Worm (Caenorhabditis elegans) whole organism, late embryonic: ENCODE data around the gene C27A2.8.

ENCODE experiments used
- C38D4.7 ChIP-seq: fragments of 200-800 bp; sonication (Bioruptor generic); optimal IDR thresholded peaks from 2 replicates; lab custom pipeline; 2018; ENCODE audit warnings: mild to moderate bottlenecking, missing genetic modification characterization, moderate library complexity, missing compliant biosample characterization
- K09A11.1 ChIP-seq: sonication (generic microtip); optimal IDR thresholded peaks from 2 replicates; lab custom pipeline; 2017; ENCODE audit warnings: antibody characterized with exemption, mild to moderate bottlenecking, missing genetic modification characterization, missing compliant biosample characterization; ENCODE audit not compliant: insufficient read depth
- ama-1 ChIP-seq: fragments of 150-350 bp; optimal IDR thresholded peaks from 2 replicates; lab custom pipeline; 2014
- ceh-14 ChIP-seq: sonication (generic microtip); optimal IDR thresholded peaks from 2 replicates; lab custom pipeline; 2016; ENCODE audit warnings: missing genotype, missing genetic modification characterization, missing compliant biosample characterization
- ceh-18 ChIP-seq: sonication (generic microtip); optimal IDR thresholded peaks from 2 replicates; lab custom pipeline; 2016; ENCODE audit warnings: missing genetic modification characterization, missing compliant biosample characterization
- ceh-31 ChIP-seq: sonication (generic microtip); optimal IDR thresholded peaks from 2 replicates; lab custom pipeline; 2016; ENCODE audit warnings: missing genetic modification characterization, missing compliant biosample characterization
- ceh-34 ChIP-seq: sonication (generic microtip); optimal IDR thresholded peaks from 2 replicates; lab custom pipeline; 2016; ENCODE audit warnings: mild to moderate bottlenecking, missing genetic modification characterization, missing compliant biosample characterization
- ceh-48 ChIP-seq: sonication (generic microtip); optimal IDR thresholded peaks from 2 replicates; lab custom pipeline; 2016; ENCODE audit warnings: missing genetic modification characterization, inconsistent platforms, missing compliant biosample characterization
- ceh-6 ChIP-seq: fragments of 200-800 bp; sonication (Bioruptor generic); optimal IDR thresholded peaks from 2 replicates; lab custom pipeline; 2018; ENCODE audit warnings: mild to moderate bottlenecking, missing genetic modification characterization, missing compliant biosample characterization
- che-1 ChIP-seq: sonication (generic microtip); optimal IDR thresholded peaks from 2 replicates; lab custom pipeline; 2016; ENCODE audit warnings: mild to moderate bottlenecking, missing genetic modification characterization, missing compliant biosample characterization
- dve-1 ChIP-seq: sonication (generic microtip); optimal IDR thresholded peaks from 2 replicates; lab custom pipeline; 2017; ENCODE audit warnings: antibody characterized with exemption, mild to moderate bottlenecking, missing genetic modification characterization, missing compliant biosample characterization
- elt-2 ChIP-seq: sonication (generic microtip); optimal IDR thresholded peaks from 2 replicates; lab custom pipeline; 2016; ENCODE audit warnings: missing genetic modification reagents, missing genetic modification characterization, missing compliant biosample characterization
- elt-4 ChIP-seq: sonication (generic microtip); optimal IDR thresholded peaks from 2 replicates; lab custom pipeline; 2016; ENCODE audit warnings: missing genetic modification characterization, missing compliant biosample characterization
- eyg-1 ChIP-seq: sonication (generic microtip); optimal IDR thresholded peaks from 2 replicates; lab custom pipeline; 2016; ENCODE audit warnings: missing genotype, missing genetic modification characterization, missing compliant biosample characterization
- fax-1 ChIP-seq: sonication (generic microtip); optimal IDR thresholded peaks from 2 replicates; lab custom pipeline; 2016; ENCODE audit warnings: missing genotype, missing genetic modification characterization, missing compliant biosample characterization
- fkh-10 ChIP-seq: fragments of 150-350 bp; optimal IDR thresholded peaks from 2 replicates; lab custom pipeline; 2014; ENCODE audit warnings: missing biosample characterization, missing genetic modification reagents, missing genetic modification characterization
- gmeb-2 ChIP-seq: sonication (generic microtip); optimal IDR thresholded peaks from 2 replicates; lab custom pipeline; 2016; ENCODE audit warnings: missing genetic modification characterization, inconsistent platforms, missing compliant biosample characterization
- hlh-13 ChIP-seq: fragments of 200-800 bp; sonication (Bioruptor generic); optimal IDR thresholded peaks from 2 replicates; lab custom pipeline; 2018; ENCODE audit warnings: mild to moderate bottlenecking, missing genetic modification characterization, missing compliant biosample characterization
- hlh-30 ChIP-seq: sonication (generic microtip); optimal IDR thresholded peaks from 2 replicates; lab custom pipeline; 2017; ENCODE audit warnings: antibody characterized with exemption, missing genetic modification characterization, missing compliant biosample characterization; ENCODE audit not compliant: insufficient read depth
- hlh-6 ChIP-seq: sonication (generic microtip); optimal IDR thresholded peaks from 2 replicates; lab custom pipeline; 2016; ENCODE audit warnings: missing genotype, missing genetic modification characterization, missing compliant biosample characterization
- hlh-8 ChIP-seq: sonication (generic microtip); optimal IDR thresholded peaks from 2 replicates; lab custom pipeline; 2016; ENCODE audit warnings: missing genotype, missing genetic modification characterization, missing compliant biosample characterization
- lin-11 ChIP-seq: fragments of 200-800 bp; sonication (Bioruptor generic); optimal IDR thresholded peaks from 2 replicates; lab custom pipeline; 2018; ENCODE audit warnings: mild to moderate bottlenecking, missing genetic modification characterization, missing compliant biosample characterization
- nfya-1 ChIP-seq: sonication (generic microtip); optimal IDR thresholded peaks from 2 replicates; lab custom pipeline; 2017; ENCODE audit warnings: missing genetic modification characterization, mild to moderate bottlenecking, missing compliant biosample characterization, antibody characterized with exemption, moderate library complexity
- pag-3 ChIP-seq: sonication (generic microtip); optimal IDR thresholded peaks from 2 replicates; lab custom pipeline; 2016; ENCODE audit warnings: missing compliant biosample characterization, missing genetic modification characterization, borderline replicate concordance
- pax-1 ChIP-seq: fragments of 150-350 bp; optimal IDR thresholded peaks from 2 replicates; lab custom pipeline; 2014; ENCODE audit warnings: missing biosample characterization, missing genetic modification characterization
- pha-4 ChIP-seq: fragments of 150-350 bp; optimal IDR thresholded peaks from 2 replicates; lab custom pipeline; 2018; ENCODE audit warnings: missing biosample characterization, missing genetic modification reagents, missing genetic modification characterization
- syd-9 ChIP-seq: sonication (generic microtip); optimal IDR thresholded peaks from 2 replicates; lab custom pipeline; 2016; ENCODE audit warnings: mild to moderate bottlenecking, missing genetic modification characterization, moderate library complexity, missing compliant biosample characterization
- tbx-2 ChIP-seq: sonication (generic microtip); optimal IDR thresholded peaks from 2 replicates; lab custom pipeline; 2016; ENCODE audit warnings: missing genetic modification characterization, missing compliant biosample characterization
- tbx-7 ChIP-seq: sonication (generic microtip); optimal IDR thresholded peaks from 2 replicates; lab custom pipeline; 2016; ENCODE audit warnings: missing genotype, missing genetic modification characterization, missing compliant biosample characterization
- unc-3 ChIP-seq, 2 experiments: fragments of 200-800 bp in 1 of 2; sonication (Bioruptor generic) in 1 of 2; sonication (generic microtip) in 1 of 2; conservative IDR thresholded peaks in 1 of 2; optimal IDR thresholded peaks in 1 of 2; 2 replicates each; pipeline versions ENCODE4 v1.3.6 to Lab custom; 2016 to 2022; ENCODE audit warnings: missing compliant biosample characterization in 2 of 2, missing genetic modification characterization in 2 of 2, missing genetic modification reagents in 1 of 2
- unc-42 ChIP-seq: sonication (generic microtip); optimal IDR thresholded peaks from 2 replicates; lab custom pipeline; 2016; ENCODE audit warnings: missing genotype, missing genetic modification characterization, missing compliant biosample characterization
- unc-55 ChIP-seq: sonication (generic microtip); optimal IDR thresholded peaks from 2 replicates; lab custom pipeline; 2017; ENCODE audit warnings: missing biosample characterization, missing genetic modification reagents, missing genetic modification characterization
- unc-86 ChIP-seq: sonication (generic microtip); optimal IDR thresholded peaks from 2 replicates; lab custom pipeline; 2016; ENCODE audit warnings: missing genetic modification characterization, missing compliant biosample characterization
- ztf-16 ChIP-seq: sonication (generic microtip); optimal IDR thresholded peaks from 2 replicates; lab custom pipeline; 2017; ENCODE audit warnings: missing genetic modification characterization, missing compliant biosample characterization

C27A2.8 gene

DNA sequence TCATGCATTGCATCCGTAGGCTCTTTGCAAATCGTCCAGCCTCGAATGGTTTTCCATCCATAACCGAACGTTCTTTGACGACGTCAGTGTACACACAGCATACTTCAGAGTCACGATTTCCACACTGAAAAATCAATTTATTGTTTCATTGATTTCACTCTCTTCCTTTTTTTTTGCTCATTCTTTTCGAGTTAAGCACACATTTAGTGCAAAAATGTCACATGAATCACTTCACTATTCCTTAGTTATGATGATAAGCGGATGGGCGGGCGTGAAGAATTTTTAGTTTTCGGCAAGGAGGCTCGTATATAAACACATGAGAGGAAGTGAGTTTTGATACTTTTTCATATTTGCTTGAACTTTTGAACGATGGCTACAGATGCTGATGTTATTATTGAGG, 17.6 kb upstream of the C27A2.8 start, which contains the start of gene txt-9:
Gene txt-9, plus strand, starts transcription at position 336 of the 400 bp plus-strand sequence.
- TF ChIP-seq hlh-8 (tag; lab: Kevin White, UChicago), result no peak
- TF ChIP-seq fkh-10 (GFP tag; lab: Kevin White, UChicago), result no peak
- no peak for TF ChIP-seq ceh-14 (tag; lab: Kevin White, UChicago)
- TF ChIP-seq fax-1 (tag; lab: Kevin White, UChicago), result no peak
- TF ChIP-seq hlh-13 (GFP tag; lab: Kevin White, UChicago), result no peak
- no peak for TF ChIP-seq gmeb-2 (tag; lab: Kevin White, UChicago)
- TF ChIP-seq lin-11 (tag; lab: Kevin White, UChicago), result no peak
- TF ChIP-seq pha-4 (tag; lab: Kevin White, UChicago), result no peak
- TF ChIP-seq dve-1 (tag; lab: Kevin White, UChicago), result no peak
- TF ChIP-seq elt-4, result no peak
- TF ChIP-seq che-1 (tag; lab: Kevin White, UChicago), result no peak
- no peak for TF ChIP-seq ceh-34 (tag; lab: Kevin White, UChicago)
- no peak for TF ChIP-seq unc-3 (GFP tag; conservative IDR thresholded peaks at IDR 0.05; lab: Robert Waterston, UW)
- no peak for TF ChIP-seq unc-3 (tag; optimal IDR thresholded peaks at IDR 0.05; lab: Kevin White, UChicago)
- TF ChIP-seq ztf-16, result no peak
- no peak for TF ChIP-seq syd-9 (tag; lab: Kevin White, UChicago)
- no peak for TF ChIP-seq eyg-1 (tag; lab: Kevin White, UChicago)
- TF ChIP-seq ama-1 (lab: Kevin White, UChicago), result no peak

DNA sequence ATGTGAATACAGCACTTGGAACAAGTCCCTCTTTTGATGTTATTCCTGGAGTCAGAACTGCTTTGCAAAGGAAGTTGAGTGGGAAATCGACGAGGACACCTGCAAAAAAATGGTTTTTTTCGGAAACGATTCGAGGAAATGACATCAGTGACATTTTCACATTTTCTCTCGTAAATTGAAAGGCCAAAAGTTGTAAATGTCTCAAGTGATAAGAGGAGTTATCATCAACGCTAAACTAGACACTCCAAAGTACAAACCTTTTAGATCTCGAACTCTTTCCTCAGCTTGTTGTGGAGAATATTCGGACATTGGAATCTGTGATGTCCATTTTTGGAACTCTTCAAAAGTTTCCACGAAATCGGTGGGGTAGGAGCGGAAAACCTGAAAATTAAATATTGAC, 16.4 kb upstream of the C27A2.8 start:
- TF ChIP-seq ceh-6 (no peak), elt-2 (tag; lab: Kevin White, UChicago) (peak; percentile 49)
- TF ChIP-seq, all 69 proteins: peak for 1

- no peak for TF ChIP-seq C38D4.7 (GFP tag; lab: Kevin White, UChicago)
- TF ChIP-seq hlh-6 (tag; lab: Kevin White, UChicago), result no peak
Measured at ce11 chrII:5083341-5083740, 15.5 kb upstream of the C27A2.8 start, which contains the start of gene C04G6.4. Gene C04G6.4 (minus strand): TSS chrII:5083441.

DNA sequence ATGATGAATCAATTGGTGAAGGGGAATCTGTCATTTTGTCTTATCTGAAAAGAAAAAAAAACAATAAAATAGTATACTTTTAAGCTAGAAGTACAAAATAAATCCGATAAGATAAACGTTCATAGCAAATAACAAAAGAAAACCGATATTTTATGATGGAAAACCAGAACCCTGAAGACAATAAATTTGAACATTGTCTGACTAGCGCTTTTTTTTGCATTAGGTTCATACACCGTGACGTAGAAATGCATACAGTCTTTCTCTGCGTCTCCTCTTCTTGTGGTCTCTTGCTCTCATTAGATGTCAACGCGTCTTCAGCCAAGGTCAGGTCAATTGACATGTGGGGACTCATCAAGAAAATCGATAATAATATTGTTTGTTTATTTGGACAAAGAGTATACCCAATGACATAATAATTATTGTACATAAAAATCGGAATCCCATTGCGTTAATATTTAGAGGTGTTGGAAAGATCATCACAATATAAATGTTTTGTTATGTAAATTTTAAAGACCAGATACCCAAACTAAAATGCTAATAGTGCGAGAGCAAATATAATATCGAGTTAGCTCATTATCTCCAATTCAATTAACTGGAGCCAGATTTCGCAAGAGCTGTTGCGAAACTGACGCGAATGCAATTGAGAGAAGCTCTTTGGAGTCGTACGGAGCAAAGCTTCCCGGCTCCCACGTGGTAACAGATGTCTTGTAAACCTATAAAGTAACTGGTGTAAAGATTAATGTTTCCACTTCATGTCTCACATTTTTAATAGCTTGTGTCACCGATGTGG, 13.5 kb upstream of the C27A2.8 start, which contains the start of gene dsh-2:
Gene dsh-2, minus strand, starts transcription at position 51 of the 790 bp plus-strand sequence.
- TF ChIP-seq unc-86 (tag; lab: Kevin White, UChicago) (no peak), ztf-16 (no peak), pag-3 (no peak), tbx-2 (peak; percentile 32), K09A11.1 (tag; lab: Kevin White, UChicago) (no peak), hlh-30 (tag; lab: Kevin White, UChicago) (peak; percentile 52), ceh-18 (tag; lab: Kevin White, UChicago) (no peak), ceh-31 (no peak), tbx-7 (no peak), ceh-48 (peak; percentile 25), che-1 (tag; lab: Kevin White, UChicago) (no peak), ceh-6 (no peak), unc-55 (peak; percentile 41), unc-42 (tag; lab: Kevin White, UChicago) (peak; percentile 65), pax-1 (tag; lab: Kevin White, UChicago) (peak; percentile 86), nfya-1 (peak; percentile 39)
